Worm (Caenorhabditis elegans) whole organism, young adult: ENCODE data around the gene Y57E12B.11.

ENCODE experiments used
- ama-1 ChIP-seq, 3 experiments: fragments of 150-350 bp in 1 of 3; sonication (generic microtip) in 2 of 3; optimal IDR thresholded peaks; 2 replicates each; lab custom pipeline; 2014 to 2018; ENCODE audit warnings: missing biosample characterization in 2 of 3, missing genetic modification characterization in 2 of 3, missing genetic modification reagents in 2 of 3
- pha-4 ChIP-seq: fragments of 150-350 bp; sonication (generic microtip); optimal IDR thresholded peaks from 2 replicates; lab custom pipeline; 2014; ENCODE audit warnings: missing biosample characterization, missing genetic modification reagents, missing genetic modification characterization
- snpc-1.3 ChIP-seq: sonication (generic microtip); optimal IDR thresholded peaks from 2 replicates; lab custom pipeline; 2017; ENCODE audit warnings: missing genetic modification characterization, mild to moderate bottlenecking, missing compliant biosample characterization, antibody characterized with exemption, moderate library complexity, missing genotype, missing genetic modification reagents; ENCODE audit not compliant: insufficient read depth
- snpc-4 ChIP-seq, 5 experiments: fragments of 150-350 bp in 1 of 5; sonication (generic microtip) in 4 of 5; optimal IDR thresholded peaks; 2 replicates each; lab custom pipeline; 2014 to 2018; ENCODE audit warnings: missing genetic modification characterization in 5 of 5, missing biosample characterization in 3 of 5, antibody characterized with exemption in 2 of 5, mild to moderate bottlenecking in 2 of 5, missing compliant biosample characterization in 2 of 5, missing genotype in 2 of 5, moderate library complexity in 2 of 5, missing genetic modification reagents in 1 of 5
- ztf-28 ChIP-seq: fragments of 200-800 bp; sonication (Bioruptor generic); IDR thresholded peaks from 2 replicates; pipeline ENCODE4 v1.3.6; 2022; ENCODE audit warnings: missing genetic modification reagents, missing genetic modification characterization, missing compliant biosample characterization

ce11 chrV:6900173-6900638 lies 49.5 kb downstream of the Y57E12B.11 start, which contains the start of gene odc-1:
- TF ChIP-seq snpc-1.3 (no peak), ama-1 (optimal IDR thresholded peaks at IDR 0.05; lab: Kevin White, UChicago) (no peak), ama-1 (GFP tag; optimal IDR thresholded peaks at IDR 0.05; lab: Kevin White, UChicago) (no peak), snpc-4 (GFP tag; optimal IDR thresholded peaks at IDR 0.05; lab: Kevin White, UChicago) (no peak), snpc-4 (tag; optimal IDR thresholded peaks at IDR 0.05; lab: Kevin White, UChicago) (no peak), pha-4 (tag; lab: Kevin White, UChicago) (no peak), ztf-28 (GFP tag; lab: Robert Waterston, UW) (no peak)
